Fruit fly (Drosophila melanogaster) whole organism, embryonic: ENCODE data around the gene Rbp6.

Experiments
- Atf6 ChIP-seq: fragments of 200-800 bp; sonication (Bioruptor generic); IDR thresholded peaks from 2 replicates; pipeline ENCODE4 v1.3.6; 2022; ENCODE audit warnings: missing biosample characterization, missing genetic modification characterization
- CG10565 ChIP-seq: fragments of 200-800 bp; sonication (Bioruptor generic); optimal IDR thresholded peaks from 3 replicates; lab custom pipeline; 2016; ENCODE audit warnings: missing biosample characterization, mild to moderate bottlenecking, missing genetic modification characterization
- CG11560 ChIP-seq: fragments of 200-800 bp; sonication (Bioruptor generic); IDR thresholded peaks from 3 replicates; pipeline ENCODE4 v1.3.6; 2022; ENCODE audit warnings: missing biosample characterization, missing genetic modification characterization
- CG12659 ChIP-seq: fragments of 200-800 bp; sonication (Bioruptor generic); optimal IDR thresholded peaks from 3 replicates; lab custom pipeline; 2017; ENCODE audit warnings: mild to moderate bottlenecking, missing biosample characterization, missing genetic modification reagents, missing genetic modification characterization
- CG12942 ChIP-seq: fragments of 200-800 bp; sonication (Bioruptor generic); optimal IDR thresholded peaks from 3 replicates; lab custom pipeline; 2016; ENCODE audit warnings: missing biosample characterization, missing genetic modification characterization
- CG13424 ChIP-seq: fragments of 200-800 bp; sonication (Bioruptor generic); optimal IDR thresholded peaks from 2 replicates; lab custom pipeline; 2019; ENCODE audit warnings: missing biosample characterization, mild to moderate bottlenecking, missing genetic modification characterization, moderate library complexity
- CG14441 ChIP-seq: fragments of 200-800 bp; sonication (Bioruptor generic); IDR thresholded peaks from 2 replicates; pipeline ENCODE4 v1.3.6; 2022; ENCODE audit warnings: missing biosample characterization, missing genetic modification characterization
- CG1647 ChIP-seq: fragments of 200-800 bp; sonication (Bioruptor generic); optimal IDR thresholded peaks from 3 replicates; lab custom pipeline; 2016; ENCODE audit warnings: missing biosample characterization, missing genetic modification characterization
- CG16813 ChIP-seq: fragments of 200-800 bp; sonication (Bioruptor generic); IDR thresholded peaks from 3 replicates; pipeline ENCODE4 v1.3.6; 2022; ENCODE audit warnings: missing biosample characterization, missing genetic modification characterization; ENCODE audit not compliant: partially characterized antibody
- CG17186 ChIP-seq: fragments of 200-800 bp; sonication (Bioruptor generic); optimal IDR thresholded peaks from 3 replicates; lab custom pipeline; 2017; ENCODE audit warnings: missing biosample characterization, missing genetic modification reagents, missing genetic modification characterization
- CG1832 ChIP-seq: fragments of 200-800 bp; sonication (Bioruptor generic); optimal IDR thresholded peaks from 2 replicates; lab custom pipeline; 2017; ENCODE audit warnings: missing biosample characterization, mild to moderate bottlenecking, missing genetic modification characterization, inconsistent platforms
- CG18619 ChIP-seq: fragments of 200-800 bp; sonication (Bioruptor generic); optimal IDR thresholded peaks from 3 replicates; lab custom pipeline; 2017; ENCODE audit warnings: missing biosample characterization, mild to moderate bottlenecking, missing genetic modification characterization
- CG2875 ChIP-seq: fragments of 200-800 bp; sonication (Bioruptor generic); optimal IDR thresholded peaks from 2 replicates; lab custom pipeline; 2017; ENCODE audit warnings: missing biosample characterization, mild to moderate bottlenecking, missing genetic modification characterization, missing genetic modification reagents
- CG31441 ChIP-seq: fragments of 200-800 bp; sonication (Bioruptor generic); IDR thresholded peaks from 2 replicates; pipeline ENCODE4 v1.3.6; 2022; ENCODE audit warnings: missing biosample characterization, missing genetic modification characterization
- CG3847 ChIP-seq: fragments of 200-800 bp; sonication (Bioruptor generic); IDR thresholded peaks from 2 replicates; pipeline ENCODE4 v1.3.6; 2022; ENCODE audit warnings: missing biosample characterization, missing genetic modification characterization
- CG42726 ChIP-seq: fragments of 200-800 bp; sonication (Bioruptor generic); IDR thresholded peaks from 2 replicates; pipeline ENCODE4 v1.3.6; 2022; ENCODE audit warnings: missing biosample characterization, missing genetic modification characterization; ENCODE audit not compliant: partially characterized antibody
- CG4328 ChIP-seq: fragments of 200-800 bp; sonication (Bioruptor generic); optimal IDR thresholded peaks from 3 replicates; lab custom pipeline; 2017; ENCODE audit warnings: missing biosample characterization, missing genetic modification reagents, missing genetic modification characterization
- CG7745 ChIP-seq: fragments of 200-800 bp; sonication (Bioruptor generic); optimal IDR thresholded peaks from 2 replicates; lab custom pipeline; 2018; ENCODE audit warnings: missing biosample characterization, mild to moderate bottlenecking, missing genetic modification characterization, moderate library complexity
- CG7963 ChIP-seq: fragments of 200-800 bp; sonication (Bioruptor generic); IDR thresholded peaks from 3 replicates; pipeline ENCODE4 v1.3.6; 2022; ENCODE audit warnings: missing biosample characterization, missing genetic modification characterization; ENCODE audit not compliant: partially characterized antibody
- CG9437 ChIP-seq: fragments of 200-800 bp; sonication (Bioruptor generic); optimal IDR thresholded peaks from 2 replicates; lab custom pipeline; 2018; ENCODE audit warnings: missing biosample characterization, mild to moderate bottlenecking, missing genetic modification characterization
- CTCF ChIP-seq: fragments of 200-800 bp; sonication (Bioruptor generic); optimal IDR thresholded peaks from 2 replicates; lab custom pipeline; 2017; ENCODE audit warnings: missing biosample characterization, mild to moderate bottlenecking, missing genetic modification characterization, moderate library complexity
- Dad ChIP-seq: fragments of 200-800 bp; sonication (Bioruptor generic); optimal IDR thresholded peaks from 3 replicates; lab custom pipeline; 2016; ENCODE audit warnings: missing biosample characterization, missing genetic modification characterization
- Dbx ChIP-seq: fragments of 200-800 bp; sonication (Bioruptor generic); IDR thresholded peaks from 3 replicates; pipeline ENCODE4 v1.3.6; 2022; ENCODE audit warnings: missing biosample characterization, missing genetic modification characterization
- Doc3 ChIP-seq: fragments of 200-800 bp; sonication (Bioruptor generic); IDR thresholded peaks from 3 replicates; pipeline ENCODE4 v1.3.6; 2022; ENCODE audit warnings: missing biosample characterization, missing genetic modification characterization; ENCODE audit not compliant: partially characterized antibody
- HmgD ChIP-seq: fragments of 200-800 bp; sonication (Bioruptor generic); optimal IDR thresholded peaks from 3 replicates; lab custom pipeline; 2016; ENCODE audit warnings: missing biosample characterization, missing genetic modification characterization
- Hr3 ChIP-seq: fragments of 200-800 bp; sonication (Bioruptor generic); optimal IDR thresholded peaks from 3 replicates; lab custom pipeline; 2016; ENCODE audit warnings: missing biosample characterization, missing genetic modification characterization
- Hr78 ChIP-seq, 2 experiments: fragments of 200-800 bp in 1 of 2; fragments of >200 bp in 1 of 2; sonication (Bioruptor generic) in 1 of 2; optimal IDR thresholded peaks; 2 replicates each; lab custom pipeline; 2017 to 2019; ENCODE audit warnings: missing biosample characterization in 2 of 2, missing genetic modification characterization in 2 of 2, mild to moderate bottlenecking in 1 of 2, moderate library complexity in 1 of 2
- Mes4 ChIP-seq: fragments of 200-800 bp; sonication (Bioruptor generic); optimal IDR thresholded peaks from 2 replicates; lab custom pipeline; 2016; ENCODE audit warnings: missing biosample characterization, missing genetic modification characterization
- Oli ChIP-seq: fragments of 200-800 bp; sonication (Bioruptor generic); optimal IDR thresholded peaks from 2 replicates; lab custom pipeline; 2018; ENCODE audit warnings: missing biosample characterization, mild to moderate bottlenecking, missing genetic modification characterization, moderate library complexity
- ci ChIP-seq: fragments of 200-800 bp; sonication (Bioruptor generic); IDR thresholded peaks from 3 replicates; pipeline ENCODE4 v1.3.6; 2022; ENCODE audit warnings: missing biosample characterization, missing genetic modification characterization
- croc ChIP-seq: fragments of 200-800 bp; sonication (Bioruptor generic); conservative IDR thresholded peaks from 3 replicates; pipeline ENCODE4 v1.3.6; 2022; ENCODE audit warnings: missing biosample characterization, missing genetic modification characterization
- gce ChIP-seq: fragments of 200-800 bp; sonication (Bioruptor generic); IDR thresholded peaks from 3 replicates; pipeline ENCODE4 v1.3.6; 2022; ENCODE audit warnings: missing biosample characterization, missing genetic modification characterization
- gcm2 ChIP-seq: fragments of 200-800 bp; sonication (Bioruptor generic); optimal IDR thresholded peaks from 2 replicates; lab custom pipeline; 2016; ENCODE audit warnings: missing biosample characterization, missing genetic modification characterization
- gsb-n ChIP-seq: fragments of 200-800 bp; sonication (Bioruptor generic); optimal IDR thresholded peaks from 3 replicates; lab custom pipeline; 2018; ENCODE audit warnings: missing biosample characterization, mild to moderate bottlenecking, missing genetic modification characterization
- gt ChIP-seq: fragments of 200-800 bp; sonication (Bioruptor generic); IDR thresholded peaks from 2 replicates; pipeline ENCODE4 v1.3.6; 2022; ENCODE audit warnings: missing biosample characterization, missing genetic modification characterization
- ind ChIP-seq: fragments of 200-800 bp; sonication (Bioruptor generic); optimal IDR thresholded peaks from 3 replicates; lab custom pipeline; 2016; ENCODE audit warnings: missing biosample characterization, missing genetic modification characterization
- kay ChIP-seq: fragments of 200-800 bp; sonication (Bioruptor generic); optimal IDR thresholded peaks from 2 replicates; lab custom pipeline; 2016; ENCODE audit warnings: missing biosample characterization, missing genetic modification characterization
- maf-S ChIP-seq: fragments of 200-800 bp; sonication (Bioruptor generic); optimal IDR thresholded peaks from 2 replicates; lab custom pipeline; 2016; ENCODE audit warnings: missing biosample characterization, missing genetic modification characterization
- mirr ChIP-seq: fragments of 200-800 bp; sonication (Bioruptor generic); optimal IDR thresholded peaks from 3 replicates; lab custom pipeline; 2018; ENCODE audit warnings: missing biosample characterization, mild to moderate bottlenecking, missing genetic modification characterization
- nerfin-1 ChIP-seq: fragments of 200-800 bp; sonication (Bioruptor generic); optimal IDR thresholded peaks from 3 replicates; lab custom pipeline; 2019; ENCODE audit warnings: missing biosample characterization, mild to moderate bottlenecking, missing genetic modification characterization, moderate library complexity
- pita ChIP-seq: fragments of 200-800 bp; sonication (Bioruptor generic); optimal IDR thresholded peaks from 2 replicates; lab custom pipeline; 2017; ENCODE audit warnings: missing biosample characterization, mild to moderate bottlenecking, missing genetic modification characterization
- ro ChIP-seq: fragments of 200-800 bp; sonication (Bioruptor generic); IDR thresholded peaks from 2 replicates; pipeline ENCODE4 v1.3.6; 2022; ENCODE audit warnings: missing biosample characterization, missing genetic modification characterization
- salm ChIP-seq: fragments of 200-800 bp; sonication (Bioruptor generic); optimal IDR thresholded peaks from 2 replicates; lab custom pipeline; 2018; ENCODE audit warnings: missing biosample characterization, mild to moderate bottlenecking, missing genetic modification characterization
- schlank ChIP-seq: fragments of 200-800 bp; sonication (Bioruptor generic); optimal IDR thresholded peaks from 2 replicates; lab custom pipeline; 2018; ENCODE audit warnings: missing biosample characterization, mild to moderate bottlenecking, missing genetic modification characterization
- sima ChIP-seq: fragments of 200-800 bp; sonication (Bioruptor generic); optimal IDR thresholded peaks from 2 replicates; lab custom pipeline; 2016; ENCODE audit warnings: missing biosample characterization, missing genetic modification characterization
- sna ChIP-seq: fragments of 200-800 bp; sonication (Bioruptor generic); IDR thresholded peaks from 2 replicates; pipeline ENCODE4 v1.3.6; 2022; ENCODE audit warnings: missing biosample characterization, missing genetic modification characterization; ENCODE audit not compliant: partially characterized antibody
- tna ChIP-seq: fragments of 200-800 bp; sonication (Bioruptor generic); IDR thresholded peaks from 2 replicates; pipeline ENCODE4 v1.3.6; 2022; ENCODE audit warnings: missing biosample characterization, missing genetic modification characterization; ENCODE audit not compliant: partially characterized antibody
- twi ChIP-seq: fragments of 200-800 bp; optimal IDR thresholded peaks from 2 replicates; lab custom pipeline; 2019; ENCODE audit warnings: missing biosample characterization, mild to moderate bottlenecking, missing genetic modification characterization, moderate library complexity
- wek ChIP-seq: fragments of 200-800 bp; sonication (Bioruptor generic); optimal IDR thresholded peaks from 3 replicates; lab custom pipeline; 2018; ENCODE audit warnings: missing biosample characterization, mild to moderate bottlenecking, missing genetic modification characterization, moderate library complexity

Gene Rbp6

dm6 chr3L:17012017-17012719 lies 225.8 kb downstream of the Rbp6 start, which contains the start of gene CG3764 (continued):
- peak; percentile 75 for TF ChIP-seq Dad (GFP tag; lab: Kevin White, UChicago)
- TF ChIP-seq sna = no peak
- peak; percentile 77 for TF ChIP-seq CG18619 (GFP tag; lab: Kevin White, UChicago)
- peak; percentile 0 for TF ChIP-seq sima
- no peak for TF ChIP-seq CG11560
- TF ChIP-seq CG16813 (GFP tag; lab: Robert Waterston, UW) = 0 out of 3 replicates have a peak, but pooled peaks have one; percentile 28
- peak; percentile 93 for TF ChIP-seq ci (GFP tag; lab: Robert Waterston, UW)
- no peak for TF ChIP-seq kay
- no peak for TF ChIP-seq CG9437 (GFP tag; lab: Kevin White, UChicago)
- peak; percentile 91 for TF ChIP-seq CG17186 (GFP tag; lab: Kevin White, UChicago)
- 0 out of 2 replicates have a peak, but pooled peaks have one; percentile 31 for TF ChIP-seq gt (GFP tag; lab: Robert Waterston, UW)
- TF ChIP-seq CG3847 = peak; percentile 81
- peak; percentile 24 for TF ChIP-seq CG7745 (tag; lab: Kevin White, UChicago)
- peak; percentile 94 for TF ChIP-seq mirr (GFP tag; lab: Kevin White, UChicago)
- peak; percentile 44 for TF ChIP-seq gsb-n (tag; lab: Kevin White, UChicago)
- no peak for TF ChIP-seq CG10565 (GFP tag; lab: Kevin White, UChicago)
- TF ChIP-seq HmgD = peak; percentile 76
- peak; percentile 41 for TF ChIP-seq ind
- peak; percentile 76 for TF ChIP-seq CG13424 (tag; lab: Kevin White, UChicago)
- TF ChIP-seq CG12942 = peak; percentile 71
- TF ChIP-seq CG31441 (GFP tag; lab: Robert Waterston, UW) = peak; percentile 63
- TF ChIP-seq CG7963 (GFP tag; lab: Robert Waterston, UW) = no peak
- TF ChIP-seq CG4328 (GFP tag; lab: Kevin White, UChicago) = peak; percentile 90
- TF ChIP-seq salm (tag; lab: Kevin White, UChicago) = peak; percentile 63
- peak; percentile 64 for TF ChIP-seq CTCF (GFP tag; lab: Kevin White, UChicago)
- 0 out of 2 replicates have a peak, but pooled peaks have one; percentile 53 for TF ChIP-seq Atf6 (GFP tag; lab: Robert Waterston, UW)
- TF ChIP-seq Oli (tag; lab: Kevin White, UChicago) = peak; percentile 43
- no peak for TF ChIP-seq Hr3 (GFP tag; lab: Kevin White, UChicago)
- peak; percentile 95 for TF ChIP-seq CG12659 (GFP tag; lab: Kevin White, UChicago)
- TF ChIP-seq schlank (tag; lab: Kevin White, UChicago) = peak; percentile 78
- TF ChIP-seq CG2875 (GFP tag; lab: Kevin White, UChicago) = peak; percentile 87
- TF ChIP-seq gce (GFP tag; lab: Robert Waterston, UW) = peak; percentile 60; the same call in 1 of the 3 replicates
- peak; percentile 92 for TF ChIP-seq wek (GFP tag; lab: Kevin White, UChicago)
- peak; percentile 50 for TF ChIP-seq maf-S (GFP tag; lab: Kevin White, UChicago)
- peak; percentile 62 for TF ChIP-seq Dbx (GFP tag; lab: Robert Waterston, UW)
- no peak for TF ChIP-seq CG1832 (GFP tag; lab: Kevin White, UChicago)
- TF ChIP-seq twi (tag; lab: Kevin White, UChicago) = peak; percentile 49
- TF ChIP-seq pita (GFP tag; lab: Kevin White, UChicago) = no peak
- TF ChIP-seq CG1647 (GFP tag; lab: Kevin White, UChicago) = peak; percentile 56
- TF ChIP-seq croc = no peak; the same call in 2 of the 3 replicates
- TF ChIP-seq Doc3 (GFP tag; lab: Robert Waterston, UW) = no peak
- TF ChIP-seq tna (GFP tag; lab: Robert Waterston, UW) = no peak; the same call in 1 of the 2 replicates
- TF ChIP-seq CG14441 (GFP tag; lab: Robert Waterston, UW) = peak; percentile 66
- no peak for TF ChIP-seq ro (GFP tag; lab: Robert Waterston, UW)
- peak; percentile 80 for TF ChIP-seq nerfin-1
- TF ChIP-seq Hr78 (GFP tag; optimal IDR thresholded peaks at IDR 0.05; lab: Kevin White, UChicago) = no peak
- 0 out of 2 replicates have a peak, but pooled peaks have one; percentile 11 for TF ChIP-seq CG42726 (GFP tag; lab: Robert Waterston, UW)
- peak; percentile 83 for TF ChIP-seq Mes4 (GFP tag; lab: Kevin White, UChicago)
- peak; percentile 36 for TF ChIP-seq gcm2 (GFP tag; lab: Kevin White, UChicago)
